Worm (Caenorhabditis elegans): ENCODE data around the gene F59E11.2.

Gene F59E11.2

DNA sequence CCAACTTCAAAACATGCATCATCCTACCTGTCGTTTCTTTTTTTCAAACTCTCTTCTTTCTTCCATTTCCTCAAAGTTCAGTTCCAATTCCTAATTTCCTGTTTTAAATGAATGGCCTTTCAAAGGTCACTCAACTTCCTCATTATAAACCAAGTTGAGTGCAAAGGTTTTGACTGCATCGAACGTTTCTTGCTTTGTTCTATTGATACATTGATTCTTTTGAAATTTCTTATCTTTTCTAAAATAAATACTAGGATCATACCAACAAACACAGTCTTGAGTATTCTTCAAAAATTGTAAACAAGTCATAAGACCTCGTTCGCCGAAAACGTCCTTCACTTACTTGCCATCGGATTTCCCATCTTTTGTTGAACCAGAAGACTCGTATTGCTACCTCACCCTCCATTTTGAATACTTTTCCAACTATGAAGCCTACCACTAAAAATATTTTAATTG, 11.1 kb upstream of the F59E11.2 start, which contains the start of gene F59E11.7 (continued):
- no peak for TF ChIP-seq F57A8.1 (GFP tag; optimal IDR thresholded peaks at IDR 0.05)

DNA sequence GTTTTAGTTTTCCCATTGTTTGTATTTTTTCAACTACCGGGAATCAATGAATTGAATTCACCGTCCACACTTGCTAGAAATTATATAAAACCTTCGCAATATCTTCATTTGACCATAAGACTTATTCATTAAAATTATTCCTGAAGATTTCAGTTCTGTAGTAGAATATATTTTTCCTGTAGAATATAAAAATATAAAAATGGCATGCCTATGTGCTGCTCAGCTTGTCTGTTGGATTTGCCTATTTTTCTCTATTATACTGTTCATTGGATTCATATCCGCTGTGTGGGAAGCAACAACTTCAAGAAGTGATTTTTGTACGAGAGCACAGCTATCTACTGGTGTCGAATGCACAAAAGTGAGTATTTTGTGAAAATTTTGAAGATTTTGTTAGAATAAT, 9.6 kb upstream of the F59E11.2 start, which contains the start of gene F59E11.6:
TSS of gene F59E11.6 (plus strand) at position 111 of the 400 bp plus-strand sequence.
- no peak for TF ChIP-seq D2030.7 (GFP tag; IDR thresholded peaks at IDR 0.05)
- no peak for TF ChIP-seq dpff-1 (tag; optimal IDR thresholded peaks at IDR 0.05)
- TF ChIP-seq zfh-2 (GFP tag; conservative IDR thresholded peaks at IDR 0.05): no peak
- no peak for TF ChIP-seq ztf-22 (GFP tag; optimal IDR thresholded peaks at IDR 0.05)
- no peak for TF ChIP-seq K11D2.4 (GFP tag; IDR thresholded peaks at IDR 0.05)
- TF ChIP-seq F33H1.4 (GFP tag; IDR thresholded peaks at IDR 0.05): no peak
- TF ChIP-seq ztf-25 (GFP tag; IDR thresholded peaks at IDR 0.05): no peak
- TF ChIP-seq ekl-4 (GFP tag; IDR thresholded peaks at IDR 0.05): no peak
- no peak for TF ChIP-seq lin-40 (tag; optimal IDR thresholded peaks at IDR 0.05)
- no peak for TF ChIP-seq him-1 (tag; optimal IDR thresholded peaks at IDR 0.05)
- TF ChIP-seq F55B11.4 (tag; optimal IDR thresholded peaks at IDR 0.05; ENCODE audit: borderline replicate concordance, insufficient read depth): no peak
- no peak for TF ChIP-seq F22D6.2 (tag; optimal IDR thresholded peaks at IDR 0.05)
- TF ChIP-seq ceh-58 (GFP tag; IDR thresholded peaks at IDR 0.05): no peak
- TF ChIP-seq ZK185.1 (tag; optimal IDR thresholded peaks at IDR 0.05; ENCODE audit: poor library complexity, severe bottlenecking): no peak
- TF ChIP-seq C17E4.6 (GFP tag; IDR thresholded peaks at IDR 0.05): no peak
- no peak for TF ChIP-seq F57A8.1 (GFP tag; optimal IDR thresholded peaks at IDR 0.05)
- TF ChIP-seq zim-3 (tag; optimal IDR thresholded peaks at IDR 0.05): no peak

DNA sequence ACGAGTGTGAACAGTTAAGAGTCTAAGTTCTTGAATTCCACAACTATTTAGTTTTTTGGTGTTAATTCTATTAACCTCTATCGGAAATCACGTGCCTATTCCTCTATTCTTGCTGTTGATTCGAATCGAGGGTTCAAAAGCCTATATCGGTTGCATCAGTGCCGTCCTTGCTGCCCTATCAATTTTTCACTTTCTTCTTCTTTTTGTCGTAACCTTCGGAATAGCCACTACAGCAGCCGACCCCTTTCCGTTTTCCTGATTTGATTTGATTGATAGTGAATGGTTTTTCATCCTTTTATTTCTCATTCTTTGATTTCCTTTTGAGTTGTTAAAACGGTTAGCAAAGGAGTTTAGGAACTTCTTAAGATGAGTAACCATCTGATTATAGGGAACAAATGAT, 7.0 kb upstream of the F59E11.2 start:
- TF ChIP-seq akir-1 (GFP tag; optimal IDR thresholded peaks at IDR 0.05) (no peak), ztf-6 (GFP tag; IDR thresholded peaks at IDR 0.05) (no peak), lin-35 (GFP tag; optimal IDR thresholded peaks at IDR 0.05) (no peak), ztf-3 (GFP tag; optimal IDR thresholded peaks at IDR 0.05) (no peak), snpc-1.1 (tag; optimal IDR thresholded peaks at IDR 0.05; ENCODE audit: insufficient read depth) (no peak), Y67H2A.10 (GFP tag; conservative IDR thresholded peaks at IDR 0.05) (no peak), let-526 (GFP tag; IDR thresholded peaks at IDR 0.05) (no peak), hrde-1 (tag; optimal IDR thresholded peaks at IDR 0.05; ENCODE audit: borderline replicate concordance) (no peak), madf-10 (tag; optimal IDR thresholded peaks at IDR 0.05) (no peak), hlh-26 (GFP tag; conservative IDR thresholded peaks at IDR 0.05) (no peak), F10E7.11 (tag; optimal IDR thresholded peaks at IDR 0.05) (no peak), F55B11.4 (tag; optimal IDR thresholded peaks at IDR 0.05; ENCODE audit: borderline replicate concordance, insufficient read depth) (no peak), rcor-1 (GFP tag; IDR thresholded peaks at IDR 0.05) (no peak), lin-40 (tag; optimal IDR thresholded peaks at IDR 0.05) (no peak), ceh-91 (GFP tag; IDR thresholded peaks at IDR 0.05) (no peak), gei-17 (GFP tag; optimal IDR thresholded peaks at IDR 0.05) (no peak), ztf-18 (tag; optimal IDR thresholded peaks at IDR 0.05) (no peak)

DNA sequence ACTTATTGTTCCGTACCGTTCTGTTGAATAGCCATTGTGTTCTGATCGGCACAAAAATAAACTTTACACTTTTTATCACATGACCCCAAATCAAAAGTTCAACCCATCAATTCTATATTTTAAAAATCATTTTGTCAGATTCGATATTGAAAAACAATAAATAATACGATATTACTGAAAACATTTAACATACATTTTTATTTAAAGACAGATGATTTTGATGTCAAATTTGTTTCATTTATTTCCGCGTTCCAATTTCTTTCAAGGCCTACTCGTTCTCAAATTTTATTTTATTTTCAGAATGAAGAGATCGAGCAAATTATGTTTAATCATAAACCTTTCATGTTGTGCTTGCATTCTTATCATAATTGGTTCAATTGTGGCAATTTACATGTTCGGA, 6.5 kb upstream of the F59E11.2 start, which contains the start of gene F59E11.5:
TSS of gene F59E11.5 (plus strand) at position 301 of the 400 bp plus-strand sequence.
- TF ChIP-seq sdz-38 (tag; optimal IDR thresholded peaks at IDR 0.05) (no peak), mcd-1 (GFP tag; IDR thresholded peaks at IDR 0.05) (no peak), F23B12.7 (tag; optimal IDR thresholded peaks at IDR 0.05; ENCODE audit: insufficient read depth) (no peak), lag-1 (GFP tag; IDR thresholded peaks at IDR 0.05) (no peak), hsf-1 (GFP tag; IDR thresholded peaks at IDR 0.05) (no peak), nhr-27 (tag; optimal IDR thresholded peaks at IDR 0.05) (no peak), akir-1 (GFP tag; optimal IDR thresholded peaks at IDR 0.05) (no peak), Y79H2A.3 (GFP tag; conservative IDR thresholded peaks at IDR 0.05) (no peak), attf-3 (GFP tag; conservative IDR thresholded peaks at IDR 0.05) (no peak), K12H6.12 (tag; optimal IDR thresholded peaks at IDR 0.05) (no peak), Y95B8A.8 (GFP tag; IDR thresholded peaks at IDR 0.05) (no peak), ztf-3 (GFP tag; optimal IDR thresholded peaks at IDR 0.05) (no peak), unc-62 (GFP tag; optimal IDR thresholded peaks at IDR 0.05) (no peak)

Data from whole organism, young adult.